Worm (Caenorhabditis elegans): ENCODE results near the gene ugt-40.

DNA sequence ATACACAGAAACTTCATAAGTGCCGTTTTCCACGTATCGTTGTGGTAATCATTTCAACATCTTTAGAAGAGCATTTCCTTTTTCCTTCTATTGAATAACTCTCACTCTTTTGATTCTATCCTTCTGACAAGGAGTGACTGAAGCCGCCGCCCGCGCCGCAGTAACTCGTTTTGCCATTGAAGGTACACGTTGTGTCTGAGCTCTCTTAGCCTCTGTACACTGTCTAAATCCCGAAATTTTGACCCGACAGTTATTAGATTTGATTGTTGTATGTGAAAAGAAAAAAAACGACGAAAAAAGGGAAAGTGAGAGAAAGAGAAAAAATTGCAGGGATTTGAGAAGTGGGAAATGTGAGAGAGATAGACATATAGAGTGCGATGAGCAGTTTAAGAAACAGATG is 30.5 kb downstream of the ugt-40 start:
- TF ChIP-seq odd-2 (tag; optimal IDR thresholded peaks at IDR 0.05) = no peak
- TF ChIP-seq pax-1 (tag; optimal IDR thresholded peaks at IDR 0.05) = no peak
- no peak for TF ChIP-seq nhr-11 (tag; optimal IDR thresholded peaks at IDR 0.05)
- no peak for TF ChIP-seq ref-2 (tag; optimal IDR thresholded peaks at IDR 0.05)
- TF ChIP-seq che-1 (tag; optimal IDR thresholded peaks at IDR 0.05) = no peak
- TF ChIP-seq pqm-1 (tag; optimal IDR thresholded peaks at IDR 0.05) = no peak
- no peak for TF ChIP-seq ztf-16 (tag; optimal IDR thresholded peaks at IDR 0.05)
- no peak for TF ChIP-seq lin-11 (tag; optimal IDR thresholded peaks at IDR 0.05)
- TF ChIP-seq tbx-7 (tag; optimal IDR thresholded peaks at IDR 0.05) = no peak
- TF ChIP-seq gmeb-2 (tag; optimal IDR thresholded peaks at IDR 0.05) = no peak
- TF ChIP-seq hlh-8 (tag; optimal IDR thresholded peaks at IDR 0.05) = no peak
- no peak for TF ChIP-seq pha-4 (tag; optimal IDR thresholded peaks at IDR 0.05)
